Worm (Caenorhabditis elegans) whole organism, young adult: Measurements from ENCODE around the gene iglr-1.

Experiments used
- B0035.1 ChIP-seq: sonication (generic microtip); optimal IDR thresholded peaks from 2 replicates; lab custom pipeline; 2016; ENCODE audit warnings: missing genetic modification characterization, mild to moderate bottlenecking, missing compliant biosample characterization, missing genotype, missing genetic modification reagents
- B0261.1 ChIP-seq: sonication (generic microtip); optimal IDR thresholded peaks from 2 replicates; lab custom pipeline; 2016; ENCODE audit warnings: mild to moderate bottlenecking, missing genetic modification characterization, moderate library complexity, missing compliant biosample characterization
- B0336.3 ChIP-seq: fragments of 200-800 bp; sonication (Bioruptor generic); IDR thresholded peaks from 2 replicates; pipeline ENCODE4 v1.3.6; 2022; ENCODE audit warnings: missing genetic modification characterization, missing compliant biosample characterization
- D2030.7 ChIP-seq: fragments of 200-800 bp; sonication (Bioruptor generic); IDR thresholded peaks from 2 replicates; pipeline ENCODE4 v1.3.6; 2022; ENCODE audit warnings: missing genetic modification reagents, missing genetic modification characterization, missing compliant biosample characterization
- F57A8.1 ChIP-seq: fragments of 200-800 bp; sonication (Bioruptor generic); optimal IDR thresholded peaks from 2 replicates; lab custom pipeline; 2018; ENCODE audit warnings: mild to moderate bottlenecking, missing genetic modification characterization, moderate library complexity, missing compliant biosample characterization
- Y79H2A.3 ChIP-seq: fragments of 200-800 bp; sonication (Bioruptor generic); conservative IDR thresholded peaks from 2 replicates; pipeline ENCODE4 v1.3.6; 2022; ENCODE audit warnings: missing genetic modification reagents, missing genetic modification characterization, missing compliant biosample characterization
- Y95B8A.8 ChIP-seq: fragments of 200-800 bp; sonication (Bioruptor generic); IDR thresholded peaks from 2 replicates; pipeline ENCODE4 v1.3.6; 2022; ENCODE audit warnings: missing genetic modification reagents, missing genetic modification characterization, missing compliant biosample characterization
- ZK185.1 ChIP-seq: sonication (generic microtip); optimal IDR thresholded peaks from 2 replicates; lab custom pipeline; 2016; ENCODE audit warnings: mild to moderate bottlenecking, missing genetic modification characterization, missing compliant biosample characterization; ENCODE audit not compliant: poor library complexity, severe bottlenecking
- ama-1 ChIP-seq, 3 experiments: fragments of 150-350 bp in 1 of 3; sonication (generic microtip) in 2 of 3; optimal IDR thresholded peaks; 2 replicates each; lab custom pipeline; 2014 to 2018; ENCODE audit warnings: missing biosample characterization in 2 of 3, missing genetic modification characterization in 2 of 3, missing genetic modification reagents in 2 of 3
- ceh-40 ChIP-seq: fragments of 200-800 bp; sonication (Bioruptor generic); IDR thresholded peaks from 2 replicates; pipeline ENCODE4 v1.3.6; 2022; ENCODE audit warnings: missing genetic modification characterization, missing compliant biosample characterization
- dpl-1 ChIP-seq: fragments of 150-350 bp; optimal IDR thresholded peaks from 2 replicates; lab custom pipeline; 2014; ENCODE audit warnings: missing biosample characterization, missing genetic modification reagents, missing genetic modification characterization
- ekl-4 ChIP-seq: fragments of 200-800 bp; sonication (Bioruptor generic); IDR thresholded peaks from 2 replicates; pipeline ENCODE4 v1.3.6; 2022; ENCODE audit warnings: missing genetic modification reagents, missing genetic modification characterization, missing compliant biosample characterization
- hmg-1.2 ChIP-seq: fragments of 200-800 bp; sonication (Bioruptor generic); IDR thresholded peaks from 2 replicates; pipeline ENCODE4 v1.3.6; 2022; ENCODE audit warnings: missing genetic modification reagents, missing genetic modification characterization, missing compliant biosample characterization
- hmg-20 ChIP-seq: fragments of 200-800 bp; sonication (Bioruptor generic); IDR thresholded peaks from 2 replicates; pipeline ENCODE4 v1.3.6; 2022; ENCODE audit warnings: missing genetic modification reagents, missing genetic modification characterization, missing compliant biosample characterization
- hrde-1 ChIP-seq: sonication (generic microtip); optimal IDR thresholded peaks from 2 replicates; lab custom pipeline; 2016; ENCODE audit warnings: missing genetic modification characterization, mild to moderate bottlenecking, missing compliant biosample characterization, moderate library complexity, missing genotype, missing genetic modification reagents, borderline replicate concordance
- hsf-1 ChIP-seq: fragments of 200-800 bp; sonication (Bioruptor generic); IDR thresholded peaks from 2 replicates; pipeline ENCODE4 v1.3.6; 2022; ENCODE audit warnings: missing genetic modification reagents, missing genetic modification characterization, missing compliant biosample characterization
- let-607 ChIP-seq, 2 experiments: fragments of 200-800 bp in 1 of 2; sonication (Bioruptor generic) in 1 of 2; sonication (generic microtip) in 1 of 2; optimal IDR thresholded peaks; 2 replicates each; lab custom pipeline; 2016 to 2018; ENCODE audit warnings: mild to moderate bottlenecking in 2 of 2, missing compliant biosample characterization in 2 of 2, missing genetic modification characterization in 2 of 2, moderate library complexity in 2 of 2, missing genotype in 1 of 2
- lin-26 ChIP-seq: fragments of 200-800 bp; sonication (Bioruptor generic); IDR thresholded peaks from 2 replicates; pipeline ENCODE4 v1.3.6; 2022; ENCODE audit warnings: missing genetic modification reagents, missing genetic modification characterization, missing compliant biosample characterization
- lin-40 ChIP-seq: sonication (generic microtip); optimal IDR thresholded peaks from 2 replicates; lab custom pipeline; 2016; ENCODE audit warnings: missing genetic modification characterization, mild to moderate bottlenecking, missing compliant biosample characterization, missing genotype, missing genetic modification reagents
- lin-54 ChIP-seq: fragments of 200-800 bp; sonication (Bioruptor generic); optimal IDR thresholded peaks from 2 replicates; lab custom pipeline; 2018; ENCODE audit warnings: mild to moderate bottlenecking, missing genetic modification characterization, missing compliant biosample characterization
- lir-1 ChIP-seq: fragments of 200-800 bp; sonication (Bioruptor generic); conservative IDR thresholded peaks from 2 replicates; pipeline ENCODE4 v1.3.6; 2022; ENCODE audit warnings: missing genetic modification reagents, missing genetic modification characterization, missing compliant biosample characterization
- madf-10 ChIP-seq: sonication (generic microtip); optimal IDR thresholded peaks from 2 replicates; lab custom pipeline; 2016; ENCODE audit warnings: mild to moderate bottlenecking, missing genetic modification characterization, missing compliant biosample characterization
- nfyb-1 ChIP-seq: fragments of 200-800 bp; sonication (Bioruptor generic); IDR thresholded peaks from 2 replicates; pipeline ENCODE4 v1.3.6; 2022; ENCODE audit warnings: missing genetic modification reagents, missing genetic modification characterization, missing compliant biosample characterization
- nhr-120 ChIP-seq: fragments of 200-800 bp; sonication (Bioruptor generic); IDR thresholded peaks from 2 replicates; pipeline ENCODE4 v1.3.6; 2022; ENCODE audit warnings: missing genetic modification characterization, missing compliant biosample characterization
- pbrm-1 ChIP-seq: fragments of 200-800 bp; sonication (Bioruptor generic); IDR thresholded peaks from 2 replicates; pipeline ENCODE4 v1.3.6; 2022; ENCODE audit warnings: missing genetic modification reagents, missing genetic modification characterization, missing compliant biosample characterization
- rpc-1 ChIP-seq, 2 experiments: fragments of 150-350 bp in 1 of 2; sonication (generic microtip) in 1 of 2; optimal IDR thresholded peaks; 2 replicates each; lab custom pipeline; 2014 to 2018; ENCODE audit warnings: missing biosample characterization in 1 of 2, missing genetic modification characterization in 1 of 2, missing genetic modification reagents in 1 of 2, missing genotype in 1 of 2
- sea-2 ChIP-seq: fragments of 200-800 bp; sonication (Bioruptor generic); IDR thresholded peaks from 2 replicates; pipeline ENCODE4 v1.3.6; 2022; ENCODE audit warnings: missing genetic modification characterization, missing compliant biosample characterization
- snpc-1.1 ChIP-seq: sonication (generic microtip); optimal IDR thresholded peaks from 2 replicates; lab custom pipeline; 2017; ENCODE audit warnings: missing genetic modification characterization, mild to moderate bottlenecking, missing compliant biosample characterization, antibody characterized with exemption, moderate library complexity, missing genotype, missing genetic modification reagents; ENCODE audit not compliant: insufficient read depth
- snpc-1.3 ChIP-seq: sonication (generic microtip); optimal IDR thresholded peaks from 2 replicates; lab custom pipeline; 2017; ENCODE audit warnings: missing genetic modification characterization, mild to moderate bottlenecking, missing compliant biosample characterization, antibody characterized with exemption, moderate library complexity, missing genotype, missing genetic modification reagents; ENCODE audit not compliant: insufficient read depth
- snpc-4 ChIP-seq, 5 experiments: fragments of 150-350 bp in 1 of 5; sonication (generic microtip) in 4 of 5; optimal IDR thresholded peaks; 2 replicates each; lab custom pipeline; 2014 to 2018; ENCODE audit warnings: missing genetic modification characterization in 5 of 5, missing biosample characterization in 3 of 5, antibody characterized with exemption in 2 of 5, mild to moderate bottlenecking in 2 of 5, missing compliant biosample characterization in 2 of 5, missing genotype in 2 of 5, moderate library complexity in 2 of 5, missing genetic modification reagents in 1 of 5
- sptf-2 ChIP-seq: fragments of 200-800 bp; sonication (Bioruptor generic); optimal IDR thresholded peaks from 2 replicates; lab custom pipeline; 2018; ENCODE audit warnings: mild to moderate bottlenecking, missing genetic modification characterization, missing compliant biosample characterization
- tbp1 ChIP-seq: fragments of 200-800 bp; sonication (Bioruptor generic); optimal IDR thresholded peaks from 2 replicates; lab custom pipeline; 2018; ENCODE audit warnings: mild to moderate bottlenecking, missing genetic modification characterization, missing compliant biosample characterization
- tbx-9 ChIP-seq: sonication (generic microtip); optimal IDR thresholded peaks from 2 replicates; lab custom pipeline; 2016; ENCODE audit warnings: borderline replicate concordance, missing genetic modification characterization, inconsistent platforms, missing compliant biosample characterization
- ztf-25 ChIP-seq: fragments of 200-800 bp; sonication (Bioruptor generic); IDR thresholded peaks from 2 replicates; pipeline ENCODE4 v1.3.6; 2022; ENCODE audit warnings: missing genetic modification reagents, missing genetic modification characterization, missing compliant biosample characterization
- ztf-26 ChIP-seq: sonication (generic microtip); optimal IDR thresholded peaks from 2 replicates; lab custom pipeline; 2017; ENCODE audit warnings: missing genetic modification characterization, missing compliant biosample characterization
- ztf-3 ChIP-seq: fragments of 200-800 bp; sonication (Bioruptor generic); optimal IDR thresholded peaks from 2 replicates; lab custom pipeline; 2018; ENCODE audit warnings: mild to moderate bottlenecking, missing genetic modification characterization, missing compliant biosample characterization

Gene iglr-1

ce11 chrX:14978756-14979155 lies 12.4 kb downstream of the iglr-1 start (continued):
- TF ChIP-seq madf-10 (tag; lab: Kevin White, UChicago) (no peak), ztf-25 (GFP tag; lab: Robert Waterston, UW) (no peak), sea-2 (no peak), ztf-26 (tag; lab: Kevin White, UChicago) (peak; percentile 30), ZK185.1 (peak; percentile 47), rpc-1 (optimal IDR thresholded peaks at IDR 0.05; lab: Kevin White, UChicago) (no peak), rpc-1 (tag; optimal IDR thresholded peaks at IDR 0.05; lab: Kevin White, UChicago) (no peak), sptf-2 (GFP tag; lab: Kevin White, UChicago) (no peak), ama-1 (optimal IDR thresholded peaks at IDR 0.05; lab: Kevin White, UChicago) (peak; percentile 57), ama-1 (GFP tag; optimal IDR thresholded peaks at IDR 0.05; lab: Kevin White, UChicago) (no peak), snpc-4 (GFP tag; optimal IDR thresholded peaks at IDR 0.05; lab: Kevin White, UChicago) (no peak), snpc-4 (tag; optimal IDR thresholded peaks at IDR 0.05; lab: Kevin White, UChicago) (peak in 1 of 4 experiments; percentile 23), ekl-4 (GFP tag; lab: Robert Waterston, UW) (no peak), ceh-40 (GFP tag; lab: Robert Waterston, UW) (no peak), snpc-1.1 (tag; lab: Kevin White, UChicago) (no peak), B0035.1 (no peak), D2030.7 (GFP tag; lab: Robert Waterston, UW) (no peak), F57A8.1 (GFP tag; lab: Kevin White, UChicago) (no peak), lin-54 (GFP tag; lab: Kevin White, UChicago) (no peak), hmg-1.2 (GFP tag; lab: Robert Waterston, UW) (peak; percentile 29; the same call in 1 of the 2 replicates), Y95B8A.8 (GFP tag; lab: Robert Waterston, UW) (no peak), lin-26 (GFP tag; lab: Robert Waterston, UW) (no peak), hmg-20 (GFP tag; lab: Robert Waterston, UW) (no peak), B0336.3 (GFP tag; lab: Robert Waterston, UW) (no peak), tbx-9 (tag; lab: Kevin White, UChicago) (no peak), Y79H2A.3 (no peak), nfyb-1 (0 out of 2 replicates have a peak, but pooled peaks have one; percentile 30)

ce11 chrX:14976840-14977534 lies 14.2 kb downstream of the iglr-1 start:
- TF ChIP-seq hsf-1 (GFP tag; lab: Robert Waterston, UW) (0 out of 2 replicates have a peak, but pooled peaks have one; percentile 21), snpc-4 (GFP tag; optimal IDR thresholded peaks at IDR 0.05; lab: Kevin White, UChicago) (peak; percentile 62), snpc-4 (tag; optimal IDR thresholded peaks at IDR 0.05; lab: Kevin White, UChicago) (peak in 1 of 4 experiments; percentile 54), nhr-120 (no peak), D2030.7 (GFP tag; lab: Robert Waterston, UW) (peak; percentile 36; the same call in 1 of the 2 replicates), pbrm-1 (GFP tag; lab: Robert Waterston, UW) (peak; percentile 61), lin-40 (tag; lab: Kevin White, UChicago) (no peak), lin-26 (GFP tag; lab: Robert Waterston, UW) (0 out of 2 replicates have a peak, but pooled peaks have one; percentile 44), rpc-1 (optimal IDR thresholded peaks at IDR 0.05; lab: Kevin White, UChicago) (peak; percentile 55), rpc-1 (tag; optimal IDR thresholded peaks at IDR 0.05; lab: Kevin White, UChicago) (peak; percentile 81), hrde-1 (peak; percentile 47), B0261.1 (peak; percentile 62), snpc-1.3 (tag; lab: Kevin White, UChicago) (peak; percentile 15), ztf-25 (GFP tag; lab: Robert Waterston, UW) (no peak), dpl-1 (GFP tag; lab: Kevin White, UChicago) (no peak), tbp1 (peak; percentile 84), let-607 (tag; optimal IDR thresholded peaks at IDR 0.05; lab: Kevin White, UChicago) (no peak), hmg-1.2 (GFP tag; lab: Robert Waterston, UW) (peak; percentile 35), ztf-3 (GFP tag; lab: Kevin White, UChicago) (no peak), lir-1 (GFP tag; lab: Robert Waterston, UW) (0 out of 2 replicates have a peak, but pooled peaks have one; percentile 34)
